Worm (Caenorhabditis elegans): Measurements from ENCODE around the gene sph-1.
"Not testable (repeated sequence)": the region's sequence is repeated elsewhere in the genome, so short reads cannot be mapped to it uniquely, and the experiment has no call there.

sph-1 gene

DNA sequence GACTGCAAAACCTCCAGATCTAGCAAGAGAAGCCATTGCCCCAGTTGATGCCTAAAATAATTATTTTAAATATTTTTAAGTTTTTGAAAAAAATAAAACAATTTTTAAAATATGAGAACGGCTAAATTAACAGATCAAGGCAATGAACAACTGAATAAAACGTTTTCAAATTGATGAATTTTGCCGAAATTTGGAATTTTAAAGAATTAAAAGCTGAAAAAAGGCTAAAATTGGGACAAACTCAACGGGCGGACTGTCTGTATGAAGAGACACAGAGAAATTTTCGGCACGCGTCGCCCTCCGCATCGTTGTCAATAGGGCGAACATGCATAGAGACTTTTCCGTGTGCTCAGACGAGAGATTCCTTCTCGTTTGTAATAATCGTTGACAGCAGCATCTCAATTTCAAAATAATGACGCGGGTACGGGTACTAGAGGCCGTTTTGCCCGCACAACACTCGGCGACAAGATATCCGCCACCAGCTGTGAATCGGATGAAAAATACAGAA lies 2.7 kb upstream of the sph-1 start, which contains the start of the genes isp-1 and islo-1 (continued):
- TF ChIP-seq C34B4.2 (tag; optimal IDR thresholded peaks at IDR 0.05) (no peak), efl-3 (GFP tag; optimal IDR thresholded peaks at IDR 0.05) (no peak), skn-1 (tag; optimal IDR thresholded peaks at IDR 0.05) (peak; percentile 4), mab-9 (GFP tag; IDR thresholded peaks at IDR 0.05) (no peak), pqm-1 (tag; optimal IDR thresholded peaks at IDR 0.05) (no peak), ceh-8 (GFP tag; optimal IDR thresholded peaks at IDR 0.05) (no peak), dpl-1 (GFP tag; optimal IDR thresholded peaks at IDR 0.05) (peak; percentile 25 to 58 (median 46)), lin-35 (GFP tag; optimal IDR thresholded peaks at IDR 0.05) (peak; percentile 69 to 77), elt-3 (tag; optimal IDR thresholded peaks at IDR 0.05) (peak in 1 of 6 experiments; percentile 4), pag-3 (tag; optimal IDR thresholded peaks at IDR 0.05; ENCODE audit: borderline replicate concordance, insufficient read depth) (no peak)

DNA sequence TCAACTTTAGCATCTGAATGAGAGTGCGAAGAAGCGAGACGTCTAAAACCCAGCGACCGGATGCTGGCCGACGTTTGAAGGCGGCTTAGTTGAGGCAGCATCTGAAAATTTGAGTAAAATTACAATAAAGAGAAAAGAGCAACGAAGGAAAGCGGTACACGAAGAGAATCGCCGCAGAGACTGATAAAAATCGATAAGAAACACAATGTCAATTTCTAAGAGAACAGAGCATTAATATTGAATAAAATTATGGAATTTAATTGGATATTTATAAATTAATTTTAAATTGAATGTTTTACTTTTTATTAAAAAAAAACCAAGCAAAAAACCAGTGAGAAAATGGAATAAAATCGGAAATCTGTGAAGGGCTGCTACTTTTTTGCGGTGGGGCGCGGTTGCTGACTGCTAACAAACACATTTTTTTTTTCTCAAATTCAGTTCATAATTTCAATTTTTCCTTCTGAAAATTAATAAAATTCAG lies 3.2 kb downstream of the sph-1 start, which contains the start of the genes ndub-11 and moc-3:
ndub-11 (minus strand) TSS at position 101 of the 481 bp plus-strand sequence.
moc-3 (plus strand) TSS at position 431 of the 481 bp plus-strand sequence.
- no peak for TF ChIP-seq nhr-71 (tag; optimal IDR thresholded peaks at IDR 0.05)
- TF ChIP-seq elt-2 (tag; optimal IDR thresholded peaks at IDR 0.05): no peak
- no peak for TF ChIP-seq lin-15B (tag; optimal IDR thresholded peaks at IDR 0.05)
- TF ChIP-seq lsy-2 (tag; optimal IDR thresholded peaks at IDR 0.05): peak in 1 of 2 experiments; percentile 9
- TF ChIP-seq zag-1 (tag; optimal IDR thresholded peaks at IDR 0.05): no peak
- TF ChIP-seq unc-98 (GFP tag; IDR thresholded peaks at IDR 0.05): no peak
- no peak for TF ChIP-seq hlh-4 (tag; optimal IDR thresholded peaks at IDR 0.05)
- no peak for TF ChIP-seq pqm-1 (tag; optimal IDR thresholded peaks at IDR 0.05)
- TF ChIP-seq dpl-1 (GFP tag; optimal IDR thresholded peaks at IDR 0.05): peak in 1 of 3 experiments; percentile 25

DNA sequence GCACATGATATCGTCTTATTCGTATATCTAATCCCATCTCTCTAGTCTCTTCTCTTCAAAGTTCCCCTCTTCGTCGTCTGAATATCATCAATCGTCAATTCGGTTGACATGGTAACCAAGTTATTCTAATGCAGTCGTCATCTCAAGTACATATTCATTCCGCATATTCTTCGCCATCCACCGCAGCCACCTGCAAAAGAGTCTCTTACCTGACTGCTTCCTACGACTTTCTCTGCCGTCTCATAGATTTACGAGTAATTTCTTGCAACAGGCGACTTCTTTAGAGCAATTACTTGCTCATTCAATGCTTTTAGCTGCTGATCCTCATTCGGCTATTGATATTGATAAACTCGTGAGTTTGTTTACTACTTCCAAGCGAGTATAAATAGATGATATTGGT lies 5.9 kb downstream of the sph-1 start:
- peak; percentile 44 for TF ChIP-seq pax-3 (tag; optimal IDR thresholded peaks at IDR 0.05)
- TF ChIP-seq nhr-77 (tag; optimal IDR thresholded peaks at IDR 0.05): no peak
- TF ChIP-seq mab-9 (GFP tag; IDR thresholded peaks at IDR 0.05): no peak
- TF ChIP-seq fkh-8 (tag; optimal IDR thresholded peaks at IDR 0.05): peak; percentile 85
- TF ChIP-seq dsc-1 (tag; optimal IDR thresholded peaks at IDR 0.05): peak; percentile 70
- no peak for TF ChIP-seq aha-1 (tag; optimal IDR thresholded peaks at IDR 0.05)
- no peak for TF ChIP-seq pag-3 (tag; optimal IDR thresholded peaks at IDR 0.05; ENCODE audit: borderline replicate concordance, insufficient read depth)
- TF ChIP-seq sox-4 (tag; optimal IDR thresholded peaks at IDR 0.05): peak; percentile 57
- TF ChIP-seq skn-1 (tag; optimal IDR thresholded peaks at IDR 0.05): no peak
- peak; percentile 1 for TF ChIP-seq egl-13 (tag; optimal IDR thresholded peaks at IDR 0.05)
- TF ChIP-seq F16B12.6 (tag; optimal IDR thresholded peaks at IDR 0.05): no peak

DNA sequence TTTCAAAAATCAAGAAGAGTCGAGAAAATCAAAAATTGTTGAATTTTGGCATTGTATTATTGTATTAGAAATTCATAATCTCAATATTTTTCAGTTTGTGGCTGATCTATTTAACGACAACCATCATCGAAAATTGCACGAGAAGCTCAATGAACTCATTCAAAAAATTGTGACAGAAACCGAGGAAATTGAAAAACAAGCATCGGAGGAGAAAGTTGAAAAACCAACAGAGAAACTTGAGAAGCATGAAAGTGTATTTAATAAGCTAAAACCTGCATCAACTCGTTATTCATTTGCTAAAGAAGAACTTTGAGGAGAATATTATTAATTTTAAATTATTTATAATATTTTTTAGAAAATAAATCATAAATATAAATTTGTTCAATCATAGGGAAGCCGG lies 6.5 kb downstream of the sph-1 start, which contains the start of gene ceph-41:
ceph-41 (plus strand) TSS at position 301 of the 400 bp plus-strand sequence.
- TF ChIP-seq C16A3.4 (tag; optimal IDR thresholded peaks at IDR 0.05) (no peak), efl-1 (optimal IDR thresholded peaks at IDR 0.05) (no peak), efl-1 (GFP tag; optimal IDR thresholded peaks at IDR 0.05 in 1 of 2) (peak in 1 of 2 experiments; percentile 18)

DNA sequence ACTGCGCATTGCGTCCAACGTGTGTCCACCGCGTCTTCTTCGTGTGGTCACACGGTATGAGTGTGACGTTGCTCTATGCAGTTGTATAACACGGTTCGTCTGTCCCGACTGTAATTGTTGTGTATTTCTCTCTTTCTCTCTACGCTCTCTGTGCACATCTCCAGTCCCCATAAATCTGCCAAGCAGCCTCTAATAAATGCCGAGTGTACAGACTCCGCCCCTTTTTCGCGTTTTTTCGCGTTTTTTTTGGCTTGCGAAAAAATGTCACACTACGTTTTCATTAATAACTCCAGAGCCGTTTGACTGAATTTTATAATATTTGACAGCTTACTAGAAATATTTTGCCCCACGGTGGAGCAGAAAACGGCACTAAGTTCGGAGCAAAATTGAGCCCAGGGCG lies 11.0 kb downstream of the sph-1 start, which contains the start of gene erp-44.3:
erp-44.3 (plus strand) TSS at position 301 of the 400 bp plus-strand sequence.
- TF ChIP-seq sup-37 (GFP tag; optimal IDR thresholded peaks at IDR 0.05); efl-3 (GFP tag; optimal IDR thresholded peaks at IDR 0.05); egl-27 (tag; optimal IDR thresholded peaks at IDR 0.05): not testable (repeated sequence)

DNA sequence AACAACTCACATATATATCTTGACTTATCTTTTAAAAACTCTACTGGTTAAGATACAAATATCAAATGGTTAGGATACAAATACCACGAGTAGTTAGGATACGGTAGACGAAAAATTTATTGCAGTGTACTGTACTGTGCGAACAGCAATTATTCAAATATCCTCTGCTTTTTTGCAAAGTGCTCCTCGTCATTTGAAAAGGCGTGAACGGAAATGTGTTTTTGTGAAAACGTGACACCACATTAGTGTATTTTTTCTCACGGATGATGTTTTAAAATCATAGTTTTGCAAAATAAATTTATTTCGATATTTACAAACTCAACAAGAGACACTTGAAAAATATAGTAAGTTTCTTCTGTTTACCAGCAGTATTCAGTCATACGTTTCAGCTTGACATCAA lies 14.6 kb downstream of the sph-1 start, which contains the start of gene F42G8.8:
F42G8.8 (plus strand) TSS at position 301 of the 400 bp plus-strand sequence.
- TF ChIP-seq mab-9 (GFP tag; IDR thresholded peaks at IDR 0.05) (no peak), mdl-1 (tag; optimal IDR thresholded peaks at IDR 0.05) (no peak), snpc-4 (tag; optimal IDR thresholded peaks at IDR 0.05) (no peak), ceh-90 (tag; optimal IDR thresholded peaks at IDR 0.05) (no peak), pag-3 (tag; optimal IDR thresholded peaks at IDR 0.05; ENCODE audit: borderline replicate concordance, insufficient read depth) (no peak), fos-1 (tag; optimal IDR thresholded peaks at IDR 0.05) (no peak), pqm-1 (tag; optimal IDR thresholded peaks at IDR 0.05) (no peak), nhr-19 (GFP tag; conservative IDR thresholded peaks at IDR 0.05) (no peak), lin-14 (GFP tag; optimal IDR thresholded peaks at IDR 0.05) (no peak), C16A3.4 (tag; optimal IDR thresholded peaks at IDR 0.05) (no peak), dsc-1 (tag; optimal IDR thresholded peaks at IDR 0.05) (no peak), fkh-8 (tag; optimal IDR thresholded peaks at IDR 0.05) (no peak), nhr-71 (tag; optimal IDR thresholded peaks at IDR 0.05) (no peak), ceh-63 (GFP tag; optimal IDR thresholded peaks at IDR 0.05) (no peak), irx-1 (tag; optimal IDR thresholded peaks at IDR 0.05) (no peak)
